Worm (Caenorhabditis elegans) whole organism, mixed stage, embryonic: ENCODE results near the gene piit-1.

Experiments used
- blmp-1 ChIP-seq: fragments of 150-350 bp; optimal IDR thresholded peaks from 2 replicates; lab custom pipeline; 2014; ENCODE audit warnings: missing biosample characterization, missing genetic modification characterization
- elt-1 ChIP-seq: sonication (generic microtip); optimal IDR thresholded peaks from 2 replicates; lab custom pipeline; 2017; ENCODE audit warnings: missing genetic modification characterization, mild to moderate bottlenecking, missing compliant biosample characterization, antibody characterized with exemption, moderate library complexity, borderline replicate concordance; ENCODE audit not compliant: insufficient read depth
- elt-3 ChIP-seq: fragments of 150-350 bp; optimal IDR thresholded peaks from 2 replicates; lab custom pipeline; 2014; ENCODE audit warnings: missing biosample characterization, missing genetic modification characterization
- flh-1 ChIP-seq: fragments of 200-800 bp; sonication (Bioruptor generic); optimal IDR thresholded peaks from 2 replicates; lab custom pipeline; 2018; ENCODE audit warnings: mild to moderate bottlenecking, missing genetic modification characterization, moderate library complexity, missing compliant biosample characterization
- lin-13 ChIP-seq: fragments of 150-350 bp; optimal IDR thresholded peaks from 2 replicates; lab custom pipeline; 2014; ENCODE audit warnings: missing biosample characterization, missing genetic modification characterization
- nhr-12 ChIP-seq: fragments of 150-350 bp; optimal IDR thresholded peaks from 2 replicates; lab custom pipeline; 2014; ENCODE audit warnings: missing biosample characterization, missing genetic modification characterization
- nhr-237 ChIP-seq: fragments of 150-350 bp; optimal IDR thresholded peaks from 2 replicates; lab custom pipeline; 2014; ENCODE audit warnings: missing biosample characterization, missing genetic modification characterization
- nhr-28 ChIP-seq: fragments of 150-350 bp; optimal IDR thresholded peaks from 2 replicates; lab custom pipeline; 2014; ENCODE audit warnings: missing biosample characterization, missing genetic modification characterization
- nhr-76 ChIP-seq: sonication (generic microtip); optimal IDR thresholded peaks from 2 replicates; lab custom pipeline; 2017; ENCODE audit warnings: missing biosample characterization, missing genetic modification characterization
- pha-4 ChIP-seq: fragments of 150-350 bp; optimal IDR thresholded peaks from 2 replicates; lab custom pipeline; 2018; ENCODE audit warnings: missing biosample characterization, missing genetic modification reagents, missing genetic modification characterization
- snpc-4 ChIP-seq: fragments of 150-350 bp; optimal IDR thresholded peaks from 2 replicates; lab custom pipeline; 2014; ENCODE audit warnings: missing biosample characterization, missing genetic modification characterization
- unc-62 ChIP-seq: fragments of 150-350 bp; optimal IDR thresholded peaks from 2 replicates; lab custom pipeline; 2014; ENCODE audit warnings: missing biosample characterization, missing genetic modification reagents, missing genetic modification characterization
- ztf-11 ChIP-seq: fragments of 150-350 bp; optimal IDR thresholded peaks from 2 replicates; lab custom pipeline; 2014; ENCODE audit warnings: missing biosample characterization, missing genetic modification characterization

ce11 chrV:11645244-11645643 lies 35.3 kb upstream of the piit-1 start, which contains the start of gene skp-1:
- no peak for TF ChIP-seq elt-1 (tag; lab: Kevin White, UChicago)
- TF ChIP-seq nhr-237: no peak
- TF ChIP-seq nhr-28: no peak
- no peak for TF ChIP-seq nhr-12 (tag; lab: Kevin White, UChicago)
- TF ChIP-seq snpc-4 (tag; lab: Kevin White, UChicago): no peak
- TF ChIP-seq blmp-1 (tag; lab: Kevin White, UChicago): no peak
- TF ChIP-seq ztf-11 (tag; lab: Kevin White, UChicago): no peak
- TF ChIP-seq lin-13 (tag; lab: Kevin White, UChicago): no peak
- no peak for TF ChIP-seq nhr-76 (tag; lab: Kevin White, UChicago)
- no peak for TF ChIP-seq elt-3 (tag; lab: Kevin White, UChicago)
- no peak for TF ChIP-seq pha-4 (tag; lab: Kevin White, UChicago)
- TF ChIP-seq unc-62 (GFP tag; lab: Kevin White, UChicago): no peak
- TF ChIP-seq flh-1 (GFP tag; lab: Kevin White, UChicago): no peak
